Fruit fly (Drosophila melanogaster) whole organism, wandering third instar larva: ENCODE data around the gene cerv.

ENCODE experiments used
- Abd-B ChIP-seq: fragments of >200 bp; optimal IDR thresholded peaks from 2 replicates; lab custom pipeline; 2017; ENCODE audit warnings: missing biosample characterization, missing genetic modification characterization
- CG32264 ChIP-seq: fragments of 200-800 bp; sonication (Bioruptor generic); optimal IDR thresholded peaks from 2 replicates; lab custom pipeline; 2016; ENCODE audit warnings: missing biosample characterization, missing genetic modification characterization
- CG9705 ChIP-seq: fragments of 200-800 bp; sonication (Bioruptor generic); optimal IDR thresholded peaks from 2 replicates; lab custom pipeline; 2018; ENCODE audit warnings: missing biosample characterization, mild to moderate bottlenecking, missing genetic modification characterization
- CrebA ChIP-seq: fragments of 200-800 bp; sonication (Bioruptor generic); optimal IDR thresholded peaks from 2 replicates; lab custom pipeline; 2016; ENCODE audit warnings: missing biosample characterization, mild to moderate bottlenecking, missing genetic modification characterization, borderline replicate concordance
- Dfd ChIP-seq: fragments of >200 bp; optimal IDR thresholded peaks from 2 replicates; lab custom pipeline; 2017; ENCODE audit warnings: missing biosample characterization, missing genetic modification characterization
- Dif ChIP-seq: fragments of 200-275, 200-300 bp; sonication (Bioruptor generic); optimal IDR thresholded peaks from 2 replicates; lab custom pipeline; 2018; ENCODE audit warnings: missing biosample characterization, missing genetic modification characterization; ENCODE audit not compliant: partially characterized antibody
- GATAd ChIP-seq: sonication (Bioruptor generic); optimal IDR thresholded peaks from 2 replicates; lab custom pipeline; 2016; ENCODE audit warnings: missing biosample characterization, missing genetic modification characterization
- HLH106 ChIP-seq: fragments of 200-800 bp; optimal IDR thresholded peaks from 3 replicates; lab custom pipeline; 2019; ENCODE audit warnings: missing biosample characterization, mild to moderate bottlenecking, missing genetic modification characterization, moderate library complexity
- Hnf4 ChIP-seq: fragments of 200-800 bp; sonication (Bioruptor generic); optimal IDR thresholded peaks from 2 replicates; lab custom pipeline; 2016; ENCODE audit warnings: missing biosample characterization, mild to moderate bottlenecking, missing genetic modification characterization
- Hr78 ChIP-seq: fragments of >200 bp; optimal IDR thresholded peaks from 2 replicates; lab custom pipeline; 2017; ENCODE audit warnings: missing biosample characterization, missing genetic modification characterization
- Hr83 ChIP-seq: fragments of 200-300 bp; sonication (Bioruptor generic); optimal IDR thresholded peaks from 2 replicates; lab custom pipeline; 2016; ENCODE audit warnings: missing biosample characterization, mild to moderate bottlenecking, missing genetic modification characterization, moderate library complexity; ENCODE audit not compliant: poor library complexity, severe bottlenecking
- Jra ChIP-seq: sonication (Bioruptor generic); optimal IDR thresholded peaks from 2 replicates; lab custom pipeline; 2016; ENCODE audit warnings: missing biosample characterization, missing genetic modification characterization
- Mio ChIP-seq: sonication (Bioruptor generic); optimal IDR thresholded peaks from 2 replicates; lab custom pipeline; 2016; ENCODE audit warnings: missing biosample characterization, missing genetic modification characterization
- Myc ChIP-seq: fragments of >200 bp; optimal IDR thresholded peaks from 2 replicates; lab custom pipeline; 2017
- N ChIP-seq: fragments of >200 bp; optimal IDR thresholded peaks from 2 replicates; lab custom pipeline; 2018; ENCODE audit warnings: missing biosample characterization, missing external identifiers, missing genetic modification characterization
- OdsH ChIP-seq: fragments of 200-800 bp; sonication (Bioruptor generic); optimal IDR thresholded peaks from 2 replicates; lab custom pipeline; 2016; ENCODE audit warnings: missing biosample characterization, mild to moderate bottlenecking, missing genetic modification characterization
- Rel ChIP-seq, 2 experiments: fragments of 200-800 bp; sonication (Bioruptor generic) in 1 of 2; optimal IDR thresholded peaks; 2 replicates in 1 of 2; 3 replicates in 1 of 2; lab custom pipeline; 2016 to 2019; ENCODE audit warnings: mild to moderate bottlenecking in 2 of 2, missing biosample characterization in 2 of 2, missing genetic modification characterization in 2 of 2, moderate library complexity in 1 of 2
- Sp1 ChIP-seq: fragments of 200-800 bp; sonication (Bioruptor generic); optimal IDR thresholded peaks from 3 replicates; lab custom pipeline; 2019; ENCODE audit warnings: missing biosample characterization, mild to moderate bottlenecking, missing genetic modification characterization, moderate library complexity
- Vsx2 ChIP-seq: fragments of 200-300, 225-300 bp; sonication (Bioruptor generic); optimal IDR thresholded peaks from 2 replicates; lab custom pipeline; 2018; ENCODE audit warnings: missing biosample characterization, missing genetic modification characterization; ENCODE audit not compliant: partially characterized antibody
- br ChIP-seq: fragments of 200-800 bp; sonication (Bioruptor generic); optimal IDR thresholded peaks from 2 replicates; lab custom pipeline; 2016; ENCODE audit warnings: missing biosample characterization, missing genetic modification characterization
- brk ChIP-seq: fragments of 200-800 bp; sonication (Bioruptor generic); optimal IDR thresholded peaks from 2 replicates; lab custom pipeline; 2016; ENCODE audit warnings: missing biosample characterization, mild to moderate bottlenecking, missing genetic modification characterization
- dl ChIP-seq, 2 experiments: fragments of 175-275, 200-275 bp in 1 of 2; fragments of 200-275 bp in 1 of 2; sonication (Bioruptor generic); optimal IDR thresholded peaks; lab custom pipeline; 2018; ENCODE audit warnings: mild to moderate bottlenecking in 2 of 2, missing biosample characterization in 2 of 2, missing genetic modification characterization in 2 of 2, moderate library complexity in 2 of 2; ENCODE audit not compliant: partially characterized antibody in 2 of 2, insufficient read depth in 1 of 2
- dmrt93B ChIP-seq: fragments of 200-800 bp; sonication (Bioruptor generic); optimal IDR thresholded peaks from 2 replicates; lab custom pipeline; 2018; ENCODE audit warnings: missing biosample characterization, mild to moderate bottlenecking, missing genetic modification characterization
- dsf ChIP-seq: sonication (Bioruptor generic); optimal IDR thresholded peaks from 2 replicates; lab custom pipeline; 2016; ENCODE audit warnings: missing biosample characterization, missing genetic modification characterization, borderline replicate concordance
- ey ChIP-seq: fragments of 200-800 bp; sonication (Bioruptor generic); optimal IDR thresholded peaks from 2 replicates; lab custom pipeline; 2016; ENCODE audit warnings: missing biosample characterization, missing genetic modification characterization
- foxo ChIP-seq, 2 experiments: fragments of 200-800 bp; sonication (Bioruptor generic); optimal IDR thresholded peaks; 2 replicates in 1 of 2; 3 replicates in 1 of 2; lab custom pipeline; 2016 to 2017; ENCODE audit warnings: missing biosample characterization in 2 of 2, missing genetic modification characterization in 2 of 2
- fru ChIP-seq: fragments of 200-800 bp; sonication (Bioruptor generic); optimal IDR thresholded peaks from 3 replicates; lab custom pipeline; 2016; ENCODE audit warnings: missing biosample characterization, mild to moderate bottlenecking, missing genetic modification characterization
- h ChIP-seq: fragments of 200-800 bp; sonication (Bioruptor generic); optimal IDR thresholded peaks from 3 replicates; lab custom pipeline; 2016; ENCODE audit warnings: missing biosample characterization, mild to moderate bottlenecking, missing genetic modification characterization
- jim ChIP-seq: fragments of 175-275, 200-325 bp; sonication (Bioruptor generic); optimal IDR thresholded peaks from 2 replicates; lab custom pipeline; 2016; ENCODE audit warnings: missing biosample characterization, mild to moderate bottlenecking, missing genetic modification characterization
- lola ChIP-seq: fragments of >200 bp; optimal IDR thresholded peaks from 2 replicates; lab custom pipeline; 2017; ENCODE audit warnings: missing biosample characterization, missing genetic modification characterization
- pan ChIP-seq: fragments of >200 bp; optimal IDR thresholded peaks from 2 replicates; lab custom pipeline; 2017
- psq ChIP-seq: fragments of 200-800 bp; sonication (Bioruptor generic); optimal IDR thresholded peaks from 3 replicates; lab custom pipeline; 2017; ENCODE audit warnings: missing biosample characterization, mild to moderate bottlenecking, missing genetic modification characterization, moderate library complexity
- rgr ChIP-seq: fragments of 200-800 bp; sonication (Bioruptor generic); optimal IDR thresholded peaks from 3 replicates; lab custom pipeline; 2016; ENCODE audit warnings: missing biosample characterization, mild to moderate bottlenecking, missing genetic modification characterization
- sage ChIP-seq: fragments of 200-800 bp; sonication (Bioruptor generic); optimal IDR thresholded peaks from 2 replicates; lab custom pipeline; 2016; ENCODE audit warnings: missing biosample characterization, mild to moderate bottlenecking, missing genetic modification characterization
- sv ChIP-seq: fragments of 200-800 bp; sonication (Bioruptor generic); optimal IDR thresholded peaks from 3 replicates; lab custom pipeline; 2016; ENCODE audit warnings: missing biosample characterization, missing genetic modification characterization
- tai ChIP-seq: sonication (Bioruptor generic); optimal IDR thresholded peaks from 2 replicates; lab custom pipeline; 2016; ENCODE audit warnings: missing biosample characterization, missing genetic modification characterization
- usp ChIP-seq: fragments of >200 bp; optimal IDR thresholded peaks from 2 replicates; lab custom pipeline; 2017; ENCODE audit warnings: missing biosample characterization, missing genetic modification characterization
- woc ChIP-seq: sonication (Bioruptor generic); optimal IDR thresholded peaks from 2 replicates; lab custom pipeline; 2016; ENCODE audit warnings: missing biosample characterization, mild to moderate bottlenecking, missing genetic modification characterization

Gene cerv

dm6 chrX:15552472-15552888 lies 25.5 kb downstream of the cerv start:
- peak; percentile 40 for TF ChIP-seq HLH106 (tag; lab: Kevin White, UChicago)
- no peak for TF ChIP-seq Jra (GFP tag; lab: Kevin White, UChicago)
- no peak for TF ChIP-seq N (GFP tag; lab: Kevin White, UChicago)
- no peak for TF ChIP-seq Myc
- TF ChIP-seq rgr (GFP tag; lab: Kevin White, UChicago) = peak; percentile 28
- peak in 1 of 2 experiments; percentile 62 for TF ChIP-seq foxo (GFP tag; optimal IDR thresholded peaks at IDR 0.05; lab: Kevin White, UChicago)
- TF ChIP-seq CrebA (GFP tag; lab: Kevin White, UChicago) = no peak
- peak; percentile 86 for TF ChIP-seq woc (GFP tag; lab: Kevin White, UChicago)
- TF ChIP-seq lola (GFP tag; lab: Kevin White, UChicago) = no peak
- TF ChIP-seq CG32264 = no peak
- no peak for TF ChIP-seq dsf (GFP tag; lab: Kevin White, UChicago)
- TF ChIP-seq Sp1 = peak; percentile 30
- TF ChIP-seq Rel (GFP tag; optimal IDR thresholded peaks at IDR 0.05; lab: Kevin White, UChicago) = no peak
- no peak for TF ChIP-seq Rel (tag; optimal IDR thresholded peaks at IDR 0.05; lab: Kevin White, UChicago)
- TF ChIP-seq sv (GFP tag; lab: Kevin White, UChicago) = no peak
- no peak for TF ChIP-seq Abd-B (GFP tag; lab: Kevin White, UChicago)
- no peak for TF ChIP-seq usp (GFP tag; lab: Kevin White, UChicago)
- TF ChIP-seq jim (GFP tag; lab: Kevin White, UChicago) = no peak
- no peak for TF ChIP-seq dl (GFP tag; optimal IDR thresholded peaks at IDR 0.05; lab: Kevin White, UChicago; ENCODE audit: insufficient read depth in 1 of 2, partially characterized antibody in 2 of 2)
- no peak for TF ChIP-seq tai (GFP tag; lab: Kevin White, UChicago)
- TF ChIP-seq Dfd = no peak
- peak; percentile 21 for TF ChIP-seq dmrt93B (GFP tag; lab: Kevin White, UChicago)
- no peak for TF ChIP-seq Dif (GFP tag; lab: Kevin White, UChicago)
- peak; percentile 18 for TF ChIP-seq br
- TF ChIP-seq brk (GFP tag; lab: Kevin White, UChicago) = no peak
- no peak for TF ChIP-seq Hr83 (GFP tag; lab: Kevin White, UChicago)
- no peak for TF ChIP-seq pan (lab: Kevin White, UChicago)
- TF ChIP-seq OdsH (GFP tag; lab: Kevin White, UChicago) = peak; percentile 54
- TF ChIP-seq GATAd (GFP tag; lab: Kevin White, UChicago) = no peak
- TF ChIP-seq psq = peak; percentile 59
- TF ChIP-seq CG9705 (GFP tag; lab: Kevin White, UChicago) = no peak
- TF ChIP-seq Mio (GFP tag; lab: Kevin White, UChicago) = no peak
- TF ChIP-seq Hr78 (GFP tag; lab: Kevin White, UChicago) = no peak
- TF ChIP-seq h = peak; percentile 45
- no peak for TF ChIP-seq Vsx2 (GFP tag; lab: Kevin White, UChicago)
- no peak for TF ChIP-seq sage (GFP tag; lab: Kevin White, UChicago)
- no peak for TF ChIP-seq Hnf4
- TF ChIP-seq ey (GFP tag; lab: Kevin White, UChicago) = peak; percentile 40
- TF ChIP-seq fru (GFP tag; lab: Kevin White, UChicago) = peak; percentile 62

- TF ChIP-seq Sp1 (peak; percentile 66), Hr78 (GFP tag; lab: Kevin White, UChicago) (no peak), ey (GFP tag; lab: Kevin White, UChicago) (peak; percentile 53), fru (GFP tag; lab: Kevin White, UChicago) (peak; percentile 61), rgr (GFP tag; lab: Kevin White, UChicago) (peak; percentile 62), sv (GFP tag; lab: Kevin White, UChicago) (peak; percentile 70), brk (GFP tag; lab: Kevin White, UChicago) (no peak), psq (peak; percentile 44), Rel (GFP tag; optimal IDR thresholded peaks at IDR 0.05; lab: Kevin White, UChicago) (no peak), Rel (tag; optimal IDR thresholded peaks at IDR 0.05; lab: Kevin White, UChicago) (peak; percentile 16), br (peak; percentile 29), tai (GFP tag; lab: Kevin White, UChicago) (no peak), h (peak; percentile 70), Dfd (no peak), HLH106 (tag; lab: Kevin White, UChicago) (peak; percentile 73), Jra (GFP tag; lab: Kevin White, UChicago) (no peak), Hnf4 (peak; percentile 23), OdsH (GFP tag; lab: Kevin White, UChicago) (peak; percentile 28), foxo (GFP tag; optimal IDR thresholded peaks at IDR 0.05; lab: Kevin White, UChicago) (peak in 1 of 2 experiments; percentile 50), dmrt93B (GFP tag; lab: Kevin White, UChicago) (peak; percentile 38)
- TF ChIP-seq, all 38 proteins: peak for 14
Observed at dm6 chrX:15549055-15549454, 28.9 kb downstream of the cerv start.
